Worm (Caenorhabditis elegans) whole organism, mixed stage, embryonic: Measurements from ENCODE around the gene nspc-10.

Experiments used
- nhr-76 ChIP-seq: sonication (generic microtip); optimal IDR thresholded peaks from 2 replicates; lab custom pipeline; 2017; ENCODE audit warnings: missing biosample characterization, missing genetic modification characterization
- unc-62 ChIP-seq: fragments of 150-350 bp; optimal IDR thresholded peaks from 2 replicates; lab custom pipeline; 2014; ENCODE audit warnings: missing biosample characterization, missing genetic modification reagents, missing genetic modification characterization
- ztf-11 ChIP-seq: fragments of 150-350 bp; optimal IDR thresholded peaks from 2 replicates; lab custom pipeline; 2014; ENCODE audit warnings: missing biosample characterization, missing genetic modification characterization

ce11 chrX:12298324-12298723, 45.1 kb upstream of the nspc-10 start, which contains the start of gene W06D11.3:
- TF ChIP-seq nhr-76 (tag; lab: Kevin White, UChicago), result no peak
- TF ChIP-seq ztf-11 (tag; lab: Kevin White, UChicago), result no peak
- no peak for TF ChIP-seq unc-62 (GFP tag; lab: Kevin White, UChicago)
